Fruit fly (Drosophila melanogaster): ENCODE results near the gene CG18404.

Gene CG18404

dm6 chr3R:30252882-30253281 lies at the start of gene CG18404:
Gene CG18404 (plus strand): TSS chr3R:30253182.
- TF ChIP-seq Eip93F (GFP tag; optimal IDR thresholded peaks at IDR 0.05) (no peak), fd59A (GFP tag; optimal IDR thresholded peaks at IDR 0.05) (no peak), fkh (GFP tag; optimal IDR thresholded peaks at IDR 0.05) (no peak), CG3919 (GFP tag; optimal IDR thresholded peaks at IDR 0.05) (no peak), achi (GFP tag; optimal IDR thresholded peaks at IDR 0.05) (no peak), svp (GFP tag) (no peak), ss (GFP tag; optimal IDR thresholded peaks at IDR 0.05) (no peak), CG6854 (GFP tag; optimal IDR thresholded peaks at IDR 0.05) (no peak), Ets96B (tag; optimal IDR thresholded peaks at IDR 0.05) (no peak), Sox15 (GFP tag; optimal IDR thresholded peaks at IDR 0.05) (no peak), spab (GFP tag; optimal IDR thresholded peaks at IDR 0.05) (no peak), Smox (GFP tag; optimal IDR thresholded peaks at IDR 0.05) (no peak), esn (GFP tag; optimal IDR thresholded peaks at IDR 0.05) (no peak), Eip75B (GFP tag; optimal IDR thresholded peaks at IDR 0.05) (no peak)

dm6 chr3R:30204004-30204603 lies 48.9 kb upstream of the CG18404 start:
- no peak for TF ChIP-seq CG1621 (tag; optimal IDR thresholded peaks at IDR 0.05)
- peak; percentile 19 for TF ChIP-seq svp (GFP tag)

dm6 chr3R:30205946-30206345 lies 47.0 kb upstream of the CG18404 start:
- TF ChIP-seq OdsH (GFP tag; optimal IDR thresholded peaks at IDR 0.05) (no peak), esn (GFP tag; optimal IDR thresholded peaks at IDR 0.05) (peak; percentile 1), salr (GFP tag; optimal IDR thresholded peaks at IDR 0.05) (no peak), Eip78C (GFP tag) (peak; percentile 4), eg (GFP tag; IDR thresholded peaks at IDR 0.05) (0 out of 3 replicates have a peak, but pooled peaks have one; percentile 10), acj6 (GFP tag; optimal IDR thresholded peaks at IDR 0.05) (no peak)

dm6 chr3R:30208011-30208410 lies 45.0 kb upstream of the CG18404 start:
- TF ChIP-seq CG6808 (GFP tag; optimal IDR thresholded peaks at IDR 0.05) (no peak), svp (GFP tag) (no peak), CG8119 (GFP tag; IDR thresholded peaks at IDR 0.05) (no peak), achi (GFP tag; optimal IDR thresholded peaks at IDR 0.05) (no peak), fkh (GFP tag; optimal IDR thresholded peaks at IDR 0.05) (no peak), Eip78C (GFP tag) (no peak), spab (GFP tag; optimal IDR thresholded peaks at IDR 0.05) (no peak), CG6276 (GFP tag; optimal IDR thresholded peaks at IDR 0.05) (no peak), CG8319 (GFP tag; optimal IDR thresholded peaks at IDR 0.05) (no peak), pdm3 (GFP tag; optimal IDR thresholded peaks at IDR 0.05) (no peak)

dm6 chr3R:30208766-30209484 lies 44.1 kb upstream of the CG18404 start, which contains the start of gene RpS7:
Gene RpS7 (minus strand): TSS chr3R:30209020.
- TF ChIP-seq dsx (GFP tag; optimal IDR thresholded peaks at IDR 0.05; ENCODE audit: poor library complexity, severe bottlenecking) (peak; percentile 17), topi (GFP tag; optimal IDR thresholded peaks at IDR 0.05) (peak; percentile 73), lz (GFP tag; optimal IDR thresholded peaks at IDR 0.05) (peak; percentile 57), CG10669 (GFP tag; optimal IDR thresholded peaks at IDR 0.05) (peak; percentile 63), net (GFP tag; optimal IDR thresholded peaks at IDR 0.05) (peak; percentile 75), pdm3 (GFP tag; optimal IDR thresholded peaks at IDR 0.05) (peak; percentile 48), achi (GFP tag; optimal IDR thresholded peaks at IDR 0.05) (peak; percentile 80), esn (GFP tag; optimal IDR thresholded peaks at IDR 0.05) (peak; percentile 68), Hr38 (GFP tag; optimal IDR thresholded peaks at IDR 0.05) (no peak), CG6792 (GFP tag; optimal IDR thresholded peaks at IDR 0.05) (peak; percentile 35), CG10631 (GFP tag; optimal IDR thresholded peaks at IDR 0.05) (peak; percentile 56), Lpt (GFP tag; optimal IDR thresholded peaks at IDR 0.05) (no peak), CG34406 (GFP tag; optimal IDR thresholded peaks at IDR 0.05) (peak; percentile 71), fd85E (GFP tag; optimal IDR thresholded peaks at IDR 0.05) (peak; percentile 57), CG8632 (GFP tag; optimal IDR thresholded peaks at IDR 0.05) (peak; percentile 59), CG6163 (GFP tag; IDR thresholded peaks at IDR 0.05) (peak; percentile 69), CG8319 (GFP tag; optimal IDR thresholded peaks at IDR 0.05) (peak; percentile 61), Sox14 (GFP tag; optimal IDR thresholded peaks at IDR 0.05) (peak; percentile 30), OdsH (GFP tag; optimal IDR thresholded peaks at IDR 0.05) (peak; percentile 54), CG7368 (GFP tag; optimal IDR thresholded peaks at IDR 0.05) (peak; percentile 78), CG31627 (GFP tag; optimal IDR thresholded peaks at IDR 0.05) (peak; percentile 47), CG32006 (GFP tag; optimal IDR thresholded peaks at IDR 0.05) (no peak)
